Fruit fly (Drosophila melanogaster) whole organism, embryonic: ENCODE results near the gene Sec23.

Experiments
- CG1233 ChIP-seq: fragments of 200-800 bp; sonication (Bioruptor generic); optimal IDR thresholded peaks from 4 replicates; lab custom pipeline; 2018; ENCODE audit warnings: missing biosample characterization, mild to moderate bottlenecking, missing genetic modification characterization
- CG14710 ChIP-seq: fragments of 200-800 bp; sonication (Bioruptor generic); optimal IDR thresholded peaks from 3 replicates; lab custom pipeline; 2019; ENCODE audit warnings: missing biosample characterization, mild to moderate bottlenecking, missing genetic modification characterization, moderate library complexity
- CG15696 ChIP-seq: fragments of 200-800 bp; sonication (Bioruptor generic); optimal IDR thresholded peaks from 2 replicates; lab custom pipeline; 2019; ENCODE audit warnings: missing biosample characterization, mild to moderate bottlenecking, missing genetic modification characterization, moderate library complexity
- CG17568 ChIP-seq: fragments of 200-800 bp; sonication (Bioruptor generic); optimal IDR thresholded peaks from 2 replicates; lab custom pipeline; 2018; ENCODE audit warnings: missing biosample characterization, mild to moderate bottlenecking, missing genetic modification characterization, moderate library complexity
- CG17829 ChIP-seq: fragments of 200-800 bp; optimal IDR thresholded peaks from 2 replicates; lab custom pipeline; 2019; ENCODE audit warnings: missing biosample characterization, mild to moderate bottlenecking, missing genetic modification characterization, moderate library complexity
- CG34422 ChIP-seq: fragments of 200-800 bp; sonication (Bioruptor generic); IDR thresholded peaks from 3 replicates; pipeline ENCODE4 v1.3.6; 2022; ENCODE audit warnings: missing biosample characterization, missing genetic modification characterization
- CG42726 ChIP-seq: fragments of 200-800 bp; sonication (Bioruptor generic); IDR thresholded peaks from 2 replicates; pipeline ENCODE4 v1.3.6; 2022; ENCODE audit warnings: missing biosample characterization, missing genetic modification characterization; ENCODE audit not compliant: partially characterized antibody
- CG4282 ChIP-seq: fragments of 200-800 bp; sonication (Bioruptor generic); optimal IDR thresholded peaks from 2 replicates; lab custom pipeline; 2016; ENCODE audit warnings: missing biosample characterization, missing genetic modification characterization
- CG4820 ChIP-seq: fragments of 200-800 bp; sonication (Bioruptor generic); optimal IDR thresholded peaks from 3 replicates; lab custom pipeline; 2016; ENCODE audit warnings: missing biosample characterization, missing genetic modification characterization
- CG5245 ChIP-seq: fragments of 200-800 bp; sonication (Bioruptor generic); optimal IDR thresholded peaks from 3 replicates; lab custom pipeline; 2016; ENCODE audit warnings: missing biosample characterization, missing genetic modification characterization
- CG7786 ChIP-seq: fragments of 200-800 bp; sonication (Bioruptor generic); optimal IDR thresholded peaks from 2 replicates; lab custom pipeline; 2016; ENCODE audit warnings: missing biosample characterization, missing genetic modification characterization
- CG7928 ChIP-seq: fragments of 200-800 bp; sonication (Bioruptor generic); optimal IDR thresholded peaks from 2 replicates; lab custom pipeline; 2017; ENCODE audit warnings: missing biosample characterization, mild to moderate bottlenecking, missing genetic modification characterization
- CG8924 ChIP-seq: fragments of 200-800 bp; optimal IDR thresholded peaks from 3 replicates; lab custom pipeline; 2019; ENCODE audit warnings: missing biosample characterization, mild to moderate bottlenecking, missing genetic modification characterization, moderate library complexity
- Dbx ChIP-seq: fragments of 200-800 bp; sonication (Bioruptor generic); IDR thresholded peaks from 3 replicates; pipeline ENCODE4 v1.3.6; 2022; ENCODE audit warnings: missing biosample characterization, missing genetic modification characterization
- Deaf1 ChIP-seq: fragments of 200-800 bp; optimal IDR thresholded peaks from 3 replicates; lab custom pipeline; 2019; ENCODE audit warnings: missing biosample characterization, mild to moderate bottlenecking, missing genetic modification characterization, moderate library complexity
- E2f2 ChIP-seq: fragments of 200-800 bp; sonication (Bioruptor generic); IDR thresholded peaks from 2 replicates; pipeline ENCODE4 v1.3.6; 2022; ENCODE audit warnings: missing biosample characterization, missing genetic modification characterization
- Ets97D ChIP-seq: fragments of 200-800 bp; sonication (Bioruptor generic); optimal IDR thresholded peaks from 3 replicates; lab custom pipeline; 2016; ENCODE audit warnings: missing biosample characterization, missing genetic modification characterization
- Hand ChIP-seq: fragments of 200-800 bp; sonication (Bioruptor generic); optimal IDR thresholded peaks from 2 replicates; lab custom pipeline; 2017; ENCODE audit warnings: mild to moderate bottlenecking, missing biosample characterization, missing genetic modification reagents, missing genetic modification characterization
- Hr78 ChIP-seq, 2 experiments: fragments of 200-800 bp in 1 of 2; fragments of >200 bp in 1 of 2; sonication (Bioruptor generic) in 1 of 2; optimal IDR thresholded peaks; 2 replicates each; lab custom pipeline; 2017 to 2019; ENCODE audit warnings: missing biosample characterization in 2 of 2, missing genetic modification characterization in 2 of 2, mild to moderate bottlenecking in 1 of 2, moderate library complexity in 1 of 2
- Poxn ChIP-seq: fragments of 200-800 bp; sonication (Bioruptor generic); IDR thresholded peaks from 2 replicates; pipeline ENCODE4 v1.3.6; 2022; ENCODE audit warnings: missing biosample characterization, missing genetic modification characterization
- Ptx1 ChIP-seq: fragments of 200-800 bp; sonication (Bioruptor generic); IDR thresholded peaks from 2 replicates; pipeline ENCODE4 v1.3.6; 2022; ENCODE audit warnings: missing biosample characterization, missing genetic modification characterization
- Ravus ChIP-seq: fragments of 200-800 bp; sonication (Bioruptor generic); IDR thresholded peaks from 2 replicates; pipeline ENCODE4 v1.3.6; 2022; ENCODE audit warnings: missing biosample characterization, missing genetic modification characterization
- Rfx ChIP-seq: fragments of 200-800 bp; sonication (Bioruptor generic); IDR thresholded peaks from 2 replicates; pipeline ENCODE4 v1.3.6; 2022; ENCODE audit warnings: missing biosample characterization, missing genetic modification characterization
- Sox100B ChIP-seq: fragments of 200-800 bp; sonication (Bioruptor generic); optimal IDR thresholded peaks from 3 replicates; lab custom pipeline; 2018; ENCODE audit warnings: missing biosample characterization, mild to moderate bottlenecking, missing genetic modification characterization
- Sry-δ ChIP-seq: fragments of 200-800 bp; sonication (Bioruptor generic); optimal IDR thresholded peaks from 2 replicates; lab custom pipeline; 2016; ENCODE audit warnings: missing biosample characterization, missing genetic modification characterization
- ab ChIP-seq: fragments of 200-800 bp; sonication (Bioruptor generic); optimal IDR thresholded peaks from 2 replicates; lab custom pipeline; 2016; ENCODE audit warnings: missing biosample characterization, missing genetic modification characterization
- al ChIP-seq: fragments of 200-800 bp; sonication (Bioruptor generic); IDR thresholded peaks from 2 replicates; pipeline ENCODE4 v1.3.6; 2022; ENCODE audit warnings: missing biosample characterization, missing genetic modification characterization
- cad ChIP-seq: fragments of >200 bp; optimal IDR thresholded peaks from 2 replicates; lab custom pipeline; 2017; ENCODE audit warnings: missing biosample characterization, missing genetic modification characterization
- chm ChIP-seq: fragments of 200-800 bp; sonication (Bioruptor generic); IDR thresholded peaks from 2 replicates; pipeline ENCODE4 v1.3.6; 2022; ENCODE audit warnings: missing biosample characterization, missing genetic modification characterization
- dan ChIP-seq: fragments of 200-800 bp; sonication (Bioruptor generic); IDR thresholded peaks from 2 replicates; pipeline ENCODE4 v1.3.6; 2022; ENCODE audit warnings: missing biosample characterization, missing genetic modification characterization
- dm ChIP-seq: fragments of 200-800 bp; sonication (Bioruptor generic); optimal IDR thresholded peaks from 3 replicates; lab custom pipeline; 2016; ENCODE audit warnings: missing biosample characterization, missing genetic modification characterization
- ftz-f1 ChIP-seq: fragments of 200-800 bp; sonication (Bioruptor generic); optimal IDR thresholded peaks from 2 replicates; lab custom pipeline; 2016; ENCODE audit warnings: missing biosample characterization, missing genetic modification characterization
- h ChIP-seq: fragments of >200 bp; optimal IDR thresholded peaks from 2 replicates; lab custom pipeline; 2017
- ind ChIP-seq: fragments of 200-800 bp; sonication (Bioruptor generic); optimal IDR thresholded peaks from 3 replicates; lab custom pipeline; 2016; ENCODE audit warnings: missing biosample characterization, missing genetic modification characterization
- insv ChIP-seq, 2 experiments: fragments of 200-800 bp; sonication (Bioruptor generic); optimal IDR thresholded peaks; 3 replicates each; lab custom pipeline; 2016 to 2018; ENCODE audit warnings: missing biosample characterization in 2 of 2, missing genetic modification characterization in 2 of 2
- inv ChIP-seq: fragments of 200-800 bp; sonication (Bioruptor generic); IDR thresholded peaks from 2 replicates; pipeline ENCODE4 v1.3.6; 2022; ENCODE audit warnings: missing biosample characterization, missing genetic modification characterization; ENCODE audit not compliant: partially characterized antibody
- klu ChIP-seq: fragments of 200-800 bp; sonication (Bioruptor generic); IDR thresholded peaks from 2 replicates; pipeline ENCODE4 v1.3.6; 2022; ENCODE audit warnings: missing biosample characterization, missing genetic modification characterization
- lola ChIP-seq, 3 experiments: fragments of >200 bp in 2 of 3; fragments of 200-800 bp in 1 of 3; sonication (Bioruptor generic) in 1 of 3; optimal IDR thresholded peaks; 2 replicates each; lab custom pipeline; 2017 to 2019; ENCODE audit warnings: missing biosample characterization in 3 of 3, missing genetic modification characterization in 3 of 3, mild to moderate bottlenecking in 1 of 3, moderate library complexity in 1 of 3
- luna ChIP-seq: fragments of 200-800 bp; sonication (Bioruptor generic); optimal IDR thresholded peaks from 2 replicates; lab custom pipeline; 2016; ENCODE audit warnings: missing biosample characterization, missing genetic modification characterization
- nom ChIP-seq: fragments of 200-800 bp; sonication (Bioruptor generic); optimal IDR thresholded peaks from 2 replicates; lab custom pipeline; 2017; ENCODE audit warnings: missing biosample characterization, missing genetic modification characterization, mild to moderate bottlenecking, moderate library complexity, missing genetic modification reagents
- pita ChIP-seq: fragments of 200-800 bp; sonication (Bioruptor generic); optimal IDR thresholded peaks from 2 replicates; lab custom pipeline; 2017; ENCODE audit warnings: missing biosample characterization, mild to moderate bottlenecking, missing genetic modification characterization
- pnt ChIP-seq: fragments of 200-800 bp; sonication (Bioruptor generic); optimal IDR thresholded peaks from 3 replicates; lab custom pipeline; 2016; ENCODE audit warnings: missing biosample characterization, missing genetic modification characterization
- prd ChIP-seq, 3 experiments: fragments of >200 bp in 2 of 3; fragments of 200-800 bp in 1 of 3; sonication (Bioruptor generic) in 1 of 3; optimal IDR thresholded peaks in 2 of 3; IDR thresholded peaks in 1 of 3; 2 replicates in 2 of 3; 3 replicates in 1 of 3; pipeline versions ENCODE4 v1.3.6 to Lab custom; 2017 to 2022; ENCODE audit warnings: missing biosample characterization in 1 of 3, missing genetic modification characterization in 1 of 3
- psq ChIP-seq: fragments of 200-800 bp; sonication (Bioruptor generic); optimal IDR thresholded peaks from 2 replicates; lab custom pipeline; 2017; ENCODE audit warnings: missing biosample characterization, missing genetic modification characterization
- ro ChIP-seq: fragments of 200-800 bp; sonication (Bioruptor generic); IDR thresholded peaks from 2 replicates; pipeline ENCODE4 v1.3.6; 2022; ENCODE audit warnings: missing biosample characterization, missing genetic modification characterization
- shn ChIP-seq: fragments of 200-800 bp; sonication (Bioruptor generic); optimal IDR thresholded peaks from 3 replicates; lab custom pipeline; 2016; ENCODE audit warnings: missing biosample characterization, missing genetic modification characterization
- so ChIP-seq: fragments of 200-800 bp; sonication (Bioruptor generic); IDR thresholded peaks from 3 replicates; pipeline ENCODE4 v1.3.6; 2022; ENCODE audit warnings: missing biosample characterization, missing genetic modification characterization
- sob ChIP-seq: fragments of 200-800 bp; sonication (Bioruptor generic); IDR thresholded peaks from 2 replicates; pipeline ENCODE4 v1.3.6; 2022; ENCODE audit warnings: missing biosample characterization, missing genetic modification characterization
- z ChIP-seq: fragments of 200-800 bp; sonication (Bioruptor generic); IDR thresholded peaks from 3 replicates; pipeline ENCODE4 v1.3.6; 2022; ENCODE audit warnings: missing biosample characterization, missing genetic modification characterization
- zen2 ChIP-seq: fragments of 200-800 bp; sonication (Bioruptor generic); IDR thresholded peaks from 3 replicates; pipeline ENCODE4 v1.3.6; 2022; ENCODE audit warnings: missing biosample characterization, missing genetic modification characterization; ENCODE audit not compliant: partially characterized antibody

Sec23 gene

dm6 chr3R:5685269-5686048 lies 36.6 kb downstream of the Sec23 start, which contains the start of the genes Rab23 and plx (continued):
- no peak for TF ChIP-seq CG8924 (tag; lab: Kevin White, UChicago)
- TF ChIP-seq klu (GFP tag; lab: Robert Waterston, UW): no peak
- TF ChIP-seq Dbx (GFP tag; lab: Robert Waterston, UW): no peak
- no peak for TF ChIP-seq h
- TF ChIP-seq zen2: no peak
- TF ChIP-seq Deaf1: peak; percentile 83
- peak; percentile 18 for TF ChIP-seq CG1233 (GFP tag; lab: Kevin White, UChicago)
- TF ChIP-seq CG5245: no peak
- peak in 1 of 2 experiments; percentile 17 for TF ChIP-seq insv (GFP tag; optimal IDR thresholded peaks at IDR 0.05; lab: Kevin White, UChicago)
- TF ChIP-seq luna (GFP tag; lab: Kevin White, UChicago): no peak
- TF ChIP-seq ro (GFP tag; lab: Robert Waterston, UW): no peak
- peak; percentile 99 for TF ChIP-seq E2f2 (GFP tag; lab: Robert Waterston, UW)
- no peak for TF ChIP-seq CG34422 (GFP tag; lab: Robert Waterston, UW)
- no peak for TF ChIP-seq CG4282 (GFP tag; lab: Kevin White, UChicago)
- TF ChIP-seq Poxn (GFP tag; lab: Robert Waterston, UW): no peak
- no peak for TF ChIP-seq Ravus
- TF ChIP-seq Ets97D (GFP tag; lab: Kevin White, UChicago): peak; percentile 78
- TF ChIP-seq CG17568: no peak
- no peak for TF ChIP-seq CG7928 (GFP tag; lab: Kevin White, UChicago)
- peak; percentile 76 for TF ChIP-seq CG14710 (tag; lab: Kevin White, UChicago)
- TF ChIP-seq ind: no peak
- TF ChIP-seq CG17829 (tag; lab: Kevin White, UChicago): no peak
- peak; percentile 53 for TF ChIP-seq sob (GFP tag; lab: Robert Waterston, UW)
- TF ChIP-seq pnt (GFP tag; lab: Kevin White, UChicago): no peak
- no peak for TF ChIP-seq z (GFP tag; lab: Robert Waterston, UW)
- TF ChIP-seq Hand (GFP tag; lab: Kevin White, UChicago): no peak
- TF ChIP-seq ftz-f1 (GFP tag; lab: Kevin White, UChicago): no peak
- no peak for TF ChIP-seq nom (GFP tag; lab: Kevin White, UChicago)
- TF ChIP-seq chm: 0 out of 2 replicates have a peak, but pooled peaks have one; percentile 11
- TF ChIP-seq CG15696: no peak
- no peak for TF ChIP-seq inv (GFP tag; lab: Robert Waterston, UW)
- no peak for TF ChIP-seq dm (GFP tag; lab: Kevin White, UChicago)
- no peak for TF ChIP-seq Sox100B (GFP tag; lab: Kevin White, UChicago)
- TF ChIP-seq psq: no peak
- TF ChIP-seq pita (GFP tag; lab: Kevin White, UChicago): no peak
- no peak for TF ChIP-seq so (GFP tag; lab: Robert Waterston, UW)
- peak; percentile 47 for TF ChIP-seq Sry-δ (GFP tag; lab: Kevin White, UChicago)
- TF ChIP-seq cad (GFP tag; lab: Kevin White, UChicago): no peak
- TF ChIP-seq lola (GFP tag; optimal IDR thresholded peaks at IDR 0.05; lab: Kevin White, UChicago): no peak
- no peak for TF ChIP-seq al (GFP tag; lab: Robert Waterston, UW)
- TF ChIP-seq prd (optimal IDR thresholded peaks at IDR 0.05; lab: Kevin White, UChicago): no peak
- no peak for TF ChIP-seq prd (GFP tag; IDR thresholded peaks at IDR 0.05; lab: Robert Waterston, UW)
- peak; percentile 31 for TF ChIP-seq ab (GFP tag; lab: Kevin White, UChicago)
- peak; percentile 11; the same call in 1 of the 2 replicates for TF ChIP-seq Rfx (GFP tag; lab: Robert Waterston, UW)
- peak; percentile 27; the same call in 1 of the 2 replicates for TF ChIP-seq CG42726
- no peak for TF ChIP-seq Hr78 (GFP tag; optimal IDR thresholded peaks at IDR 0.05; lab: Kevin White, UChicago)
- TF ChIP-seq CG4820 (GFP tag; lab: Kevin White, UChicago): no peak
- peak; percentile 26; the same call in 1 of the 2 replicates for TF ChIP-seq Ptx1 (GFP tag; lab: Robert Waterston, UW)
- TF ChIP-seq CG7786 (GFP tag; lab: Kevin White, UChicago): peak; percentile 1
- TF ChIP-seq dan (GFP tag; lab: Robert Waterston, UW): no peak
- TF ChIP-seq shn: peak; percentile 16
